Worm (Caenorhabditis elegans) whole organism, midembryonic: Measurements from ENCODE around the gene T21D12.7.

Experiments used
- T22C8.4 ChIP-seq: fragments of 200-800 bp; sonication (Bioruptor generic); IDR thresholded peaks from 2 replicates; pipeline ENCODE4 v1.3.6; 2022; ENCODE audit warnings: missing genetic modification characterization, missing compliant biosample characterization
- cog-1 ChIP-seq: sonication (generic microtip); optimal IDR thresholded peaks from 2 replicates; lab custom pipeline; 2016; ENCODE audit warnings: missing genetic modification characterization, missing compliant biosample characterization
- flt-1 ChIP-seq: fragments of 200-800 bp; sonication (Bioruptor generic); IDR thresholded peaks from 2 replicates; pipeline ENCODE4 v1.3.6; 2022; ENCODE audit warnings: missing genetic modification characterization, missing compliant biosample characterization
- klf-2 ChIP-seq: fragments of 200-800 bp; sonication (Bioruptor generic); conservative IDR thresholded peaks from 2 replicates; pipeline ENCODE4 v1.3.6; 2022; ENCODE audit warnings: missing genetic modification reagents, missing genetic modification characterization, missing compliant biosample characterization
- med-1 ChIP-seq: sonication (generic microtip); optimal IDR thresholded peaks from 2 replicates; lab custom pipeline; 2017; ENCODE audit warnings: missing genetic modification characterization, mild to moderate bottlenecking, missing compliant biosample characterization, antibody characterized with exemption, missing genetic modification reagents; ENCODE audit not compliant: insufficient read depth
- ref-1 ChIP-seq: fragments of 200-800 bp; sonication (Bioruptor generic); conservative IDR thresholded peaks from 2 replicates; pipeline ENCODE4 v1.3.6; 2022; ENCODE audit warnings: missing genetic modification reagents, missing genetic modification characterization, missing compliant biosample characterization
- tab-1 ChIP-seq: fragments of 200-800 bp; sonication (Bioruptor generic); IDR thresholded peaks from 2 replicates; pipeline ENCODE4 v1.3.6; 2022; ENCODE audit warnings: missing genetic modification characterization, missing compliant biosample characterization
- ztf-23 ChIP-seq: fragments of 200-800 bp; sonication (Bioruptor generic); IDR thresholded peaks from 2 replicates; pipeline ENCODE4 v1.3.6; 2022; ENCODE audit warnings: missing genetic modification reagents, missing genetic modification characterization, missing compliant biosample characterization
- ztf-29 ChIP-seq: fragments of 200-800 bp; sonication (Bioruptor generic); IDR thresholded peaks from 2 replicates; pipeline ENCODE4 v1.3.6; 2022; ENCODE audit warnings: missing genetic modification reagents, missing genetic modification characterization, missing compliant biosample characterization

DNA sequence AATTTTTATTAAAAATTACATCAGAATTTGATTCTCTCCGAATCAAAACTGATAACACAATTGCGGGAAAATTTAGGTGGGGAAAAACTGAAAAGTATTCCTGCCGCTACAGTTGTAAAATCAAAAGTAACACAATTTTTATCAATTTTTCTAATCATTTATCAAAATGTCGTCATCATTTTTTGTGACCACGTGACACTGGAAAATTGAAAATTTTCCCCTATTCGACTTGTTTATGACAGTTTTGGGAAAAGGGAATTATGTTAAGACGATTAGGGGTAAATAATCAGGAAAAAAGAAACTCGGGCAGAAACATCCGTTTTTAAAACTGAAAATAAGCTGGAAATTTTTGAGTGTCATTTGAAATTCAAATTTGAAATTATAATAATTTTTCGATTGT lies 5.6 kb upstream of the T21D12.7 start:
- no peak for TF ChIP-seq cog-1 (tag; lab: Kevin White, UChicago)
- TF ChIP-seq tab-1: no peak
- TF ChIP-seq flt-1 (GFP tag; lab: Robert Waterston, UW): no peak
- no peak for TF ChIP-seq med-1
- no peak for TF ChIP-seq ztf-23
- TF ChIP-seq T22C8.4: no peak
- no peak for TF ChIP-seq ztf-29
- no peak for TF ChIP-seq ref-1
- no peak for TF ChIP-seq klf-2
